Worm (Caenorhabditis elegans) whole organism, L4 larva: ENCODE results near the gene scc-1.

Experiments used
- F26F4.8 ChIP-seq: fragments of 200-800 bp; sonication (Bioruptor generic); conservative IDR thresholded peaks from 2 replicates; pipeline ENCODE4 v1.3.6; 2022; ENCODE audit warnings: missing genetic modification characterization, missing compliant biosample characterization
- lsy-2 ChIP-seq, 2 experiments: fragments of 150-350 bp in 1 of 2; sonication (generic microtip) in 1 of 2; optimal IDR thresholded peaks; 2 replicates each; lab custom pipeline; 2014 to 2017; ENCODE audit warnings: missing biosample characterization in 2 of 2, missing genetic modification characterization in 2 of 2
- nhr-28 ChIP-seq: fragments of 150-350 bp; optimal IDR thresholded peaks from 2 replicates; lab custom pipeline; 2014; ENCODE audit warnings: missing biosample characterization, missing genetic modification characterization

scc-1 gene

DNA sequence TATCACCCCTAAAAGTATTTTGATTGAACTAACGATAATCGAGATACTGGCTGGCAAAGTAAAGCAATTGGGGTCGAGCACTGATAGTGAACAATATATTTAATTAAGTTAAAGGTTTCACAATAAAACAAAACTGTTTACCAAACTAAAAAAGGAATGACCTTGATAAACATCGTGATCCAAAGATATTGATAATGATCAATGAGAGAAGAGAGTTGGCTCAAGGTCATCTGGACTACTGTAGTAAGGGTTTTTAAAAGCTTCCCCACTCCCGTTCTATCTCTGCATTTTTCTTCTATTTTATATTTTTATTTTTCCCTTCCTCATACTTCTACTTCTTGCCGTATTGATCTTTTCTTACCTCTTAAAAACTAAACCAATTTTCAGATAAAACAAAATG, 51.1 kb downstream of the scc-1 start, which contains the start of gene F41C3.2:
TSS of gene F41C3.2 (plus strand) at position 388 of the 400 bp plus-strand sequence.
- peak; percentile 8 for TF ChIP-seq nhr-28 (tag; lab: Kevin White, UChicago)
- TF ChIP-seq lsy-2 (tag; optimal IDR thresholded peaks at IDR 0.05; lab: Kevin White, UChicago), result peak in 1 of 2 experiments; percentile 30
- no peak for TF ChIP-seq F26F4.8 (GFP tag; lab: Robert Waterston, UW)
- TF ChIP-seq, all 104 proteins: peak for 2
